Worm (Caenorhabditis elegans): ENCODE measurements around the gene F23A7.4.
"Not testable (repeated sequence)": the region's sequence is repeated elsewhere in the genome, so short reads cannot be mapped to it uniquely, and the experiment has no call there.

F23A7.4 gene

DNA sequence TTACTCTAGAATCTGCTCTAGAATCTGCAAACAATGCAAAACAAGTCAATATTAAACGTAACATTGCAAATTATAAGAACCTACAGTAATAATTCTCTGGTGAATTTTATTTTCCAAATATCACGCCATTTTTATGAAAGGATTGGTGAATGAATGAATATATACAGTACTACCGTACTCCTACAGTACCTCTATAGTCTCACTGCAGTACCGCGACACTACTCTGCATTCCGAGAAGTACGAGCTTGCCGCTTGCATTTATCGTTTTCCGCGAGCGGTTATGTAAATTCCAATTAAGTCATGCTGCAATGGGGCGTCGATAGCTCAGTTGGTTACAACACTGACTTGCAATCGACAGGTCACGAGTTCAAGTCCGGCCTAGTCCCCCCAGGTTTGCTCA lies at the start of gene F23A7.4:
F23A7.4 (plus strand) TSS at position 301 of the 400 bp plus-strand sequence.
- TF ChIP-seq mml-1, elt-3, egl-5 (tag; optimal IDR thresholded peaks at IDR 0.05): not testable (repeated sequence)

DNA sequence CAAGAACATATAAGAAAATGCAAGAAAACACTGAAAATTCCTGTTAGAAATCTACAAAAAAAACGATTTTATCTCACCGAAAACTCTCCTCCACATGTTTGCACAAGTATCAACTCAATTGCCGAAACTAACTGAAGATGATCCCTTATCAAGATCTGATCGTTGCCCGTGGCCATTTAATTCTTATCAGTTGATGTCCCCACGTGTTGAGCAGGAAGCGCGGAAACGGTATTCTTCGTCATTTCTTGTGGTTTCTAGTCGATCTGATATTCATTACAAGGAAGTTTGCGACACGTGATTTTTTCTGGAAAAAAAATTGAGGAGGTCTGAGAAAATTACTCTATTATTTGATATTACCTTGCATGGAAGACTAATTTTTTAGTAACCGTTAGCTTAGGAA lies 49.0 kb upstream of the F23A7.4 start, which contains the start of gene F09C8.1:
F09C8.1 (minus strand) TSS at position 123 of the 400 bp plus-strand sequence.
- TF ChIP-seq ztf-11 (tag; optimal IDR thresholded peaks at IDR 0.05), result no peak
- TF ChIP-seq jun-1 (tag; optimal IDR thresholded peaks at IDR 0.05), result peak; percentile 64
- peak; percentile 16 for TF ChIP-seq pha-4 (tag; optimal IDR thresholded peaks at IDR 0.05)
- TF ChIP-seq sea-2 (GFP tag; optimal IDR thresholded peaks at IDR 0.05), result no peak
- no peak for TF ChIP-seq elt-3 (tag; optimal IDR thresholded peaks at IDR 0.05)
- peak; percentile 84 for TF ChIP-seq elt-2 (tag; optimal IDR thresholded peaks at IDR 0.05)
- peak; percentile 64 for TF ChIP-seq pqm-1 (tag; optimal IDR thresholded peaks at IDR 0.05)
- no peak for TF ChIP-seq lsy-12 (tag; optimal IDR thresholded peaks at IDR 0.05)
- TF ChIP-seq nhr-76 (tag; optimal IDR thresholded peaks at IDR 0.05), result no peak
- no peak for TF ChIP-seq fos-1 (tag; optimal IDR thresholded peaks at IDR 0.05)

DNA sequence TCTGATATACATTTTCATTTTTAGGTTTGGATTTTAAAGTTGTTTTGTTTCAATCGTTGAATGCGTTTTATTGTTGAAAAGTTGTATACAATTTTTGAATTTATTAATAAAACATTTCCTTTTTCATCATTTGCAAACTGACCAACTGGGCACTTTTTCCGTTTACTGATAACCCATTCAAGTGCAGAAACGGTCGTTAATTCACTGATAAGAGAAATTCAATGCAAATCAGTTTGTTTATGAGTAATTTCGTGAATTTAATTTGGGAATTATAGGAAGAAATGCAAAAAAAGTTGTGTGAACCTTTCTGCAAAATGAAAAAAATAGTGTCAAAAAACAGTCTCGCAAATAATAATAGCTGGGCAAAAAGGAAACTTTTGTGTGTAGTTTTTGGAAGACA lies 45.9 kb upstream of the F23A7.4 start:
- TF ChIP-seq pha-4 (tag; optimal IDR thresholded peaks at IDR 0.05) (peak; percentile 39), pqm-1 (tag; optimal IDR thresholded peaks at IDR 0.05) (peak; percentile 68), nhr-77 (tag; optimal IDR thresholded peaks at IDR 0.05) (no peak), fos-1 (tag; optimal IDR thresholded peaks at IDR 0.05) (no peak), nhr-237 (tag; optimal IDR thresholded peaks at IDR 0.05) (no peak), elt-2 (tag; optimal IDR thresholded peaks at IDR 0.05) (peak; percentile 73)

DNA sequence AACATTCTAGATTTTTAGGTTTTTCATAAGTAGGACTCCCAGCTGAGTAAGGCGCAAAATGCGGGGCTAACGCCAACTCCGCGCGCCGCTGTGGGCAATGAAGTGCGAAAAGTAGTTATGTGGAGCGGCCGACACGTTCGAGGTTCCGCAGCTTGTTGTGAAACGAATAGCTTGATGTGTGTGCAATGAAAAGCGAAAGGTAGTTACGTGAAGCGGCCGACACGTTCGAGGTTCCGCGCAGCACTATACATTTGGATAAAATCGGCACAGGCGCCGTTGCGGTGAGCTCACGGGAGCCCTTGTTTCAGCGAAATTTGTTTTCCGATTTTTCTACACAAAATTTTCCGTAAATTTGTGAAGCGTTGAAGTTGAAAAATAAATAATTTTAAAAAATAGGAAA lies 45.4 kb upstream of the F23A7.4 start:
- TF ChIP-seq nfya-1 (tag; optimal IDR thresholded peaks at IDR 0.05; ENCODE audit: insufficient read depth), result no peak
- no peak for TF ChIP-seq aly-2 (tag; optimal IDR thresholded peaks at IDR 0.05)
- no peak for TF ChIP-seq zag-1 (tag; optimal IDR thresholded peaks at IDR 0.05)
- no peak for TF ChIP-seq skn-1 (tag; optimal IDR thresholded peaks at IDR 0.05)
- TF ChIP-seq ceh-9 (tag; optimal IDR thresholded peaks at IDR 0.05), result no peak
- no peak for TF ChIP-seq nhr-76 (tag; optimal IDR thresholded peaks at IDR 0.05)
- TF ChIP-seq mdl-1 (tag; optimal IDR thresholded peaks at IDR 0.05), result no peak
- no peak for TF ChIP-seq nhr-12 (tag; optimal IDR thresholded peaks at IDR 0.05)
- TF ChIP-seq jun-1 (tag; optimal IDR thresholded peaks at IDR 0.05), result no peak

DNA sequence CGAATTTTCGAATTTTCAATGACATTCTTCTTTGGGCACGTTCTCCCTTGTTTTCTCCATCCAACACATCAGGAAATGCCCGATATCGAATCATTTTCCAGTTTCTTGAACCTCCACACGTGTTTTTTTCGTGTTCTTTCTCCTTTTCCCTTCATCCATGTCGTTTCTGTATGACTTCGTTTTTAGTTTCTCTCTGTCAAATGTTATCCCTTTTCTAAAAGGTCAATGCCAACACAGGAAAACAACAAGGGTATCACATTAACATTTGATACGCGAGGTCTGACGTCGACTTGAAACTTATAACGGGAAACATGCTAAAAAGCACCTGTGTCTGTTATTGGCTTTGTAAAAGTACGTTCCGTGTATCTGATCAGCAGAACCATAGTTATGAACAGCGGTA lies 39.5 kb upstream of the F23A7.4 start:
- no peak for TF ChIP-seq hmg-11 (tag; optimal IDR thresholded peaks at IDR 0.05)
- no peak for TF ChIP-seq snpc-4 (tag; optimal IDR thresholded peaks at IDR 0.05)
- no peak for TF ChIP-seq unc-62 (GFP tag; optimal IDR thresholded peaks at IDR 0.05)
- TF ChIP-seq daf-12 (tag; optimal IDR thresholded peaks at IDR 0.05), result no peak

DNA sequence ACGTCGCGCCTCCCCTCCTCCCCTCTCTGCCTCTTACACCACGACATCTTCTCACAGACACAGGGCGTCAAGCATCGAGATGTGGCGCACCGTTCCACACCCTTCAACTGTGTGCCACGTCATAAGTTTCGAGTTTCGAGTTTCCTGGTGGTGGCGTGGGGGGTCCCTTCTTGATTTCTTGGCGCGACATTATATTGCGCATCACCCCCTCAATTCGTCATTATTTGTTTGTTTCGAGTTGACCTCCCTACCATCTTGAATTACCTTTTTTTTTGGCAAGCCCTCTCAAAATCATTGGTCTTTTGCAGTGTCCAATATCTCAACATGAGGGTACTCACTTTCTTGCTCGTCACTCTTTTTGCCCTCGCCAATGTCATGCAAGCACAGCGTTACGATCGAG lies 28.3 kb upstream of the F23A7.4 start, which contains the start of gene nlp-67:
nlp-67 (plus strand) TSS at position 301 of the 400 bp plus-strand sequence.
- TF ChIP-seq jun-1 (tag; optimal IDR thresholded peaks at IDR 0.05) (no peak), pqm-1 (tag; optimal IDR thresholded peaks at IDR 0.05) (no peak), nhr-43 (tag; optimal IDR thresholded peaks at IDR 0.05; ENCODE audit: poor library complexity, severe bottlenecking) (no peak), fos-1 (tag; optimal IDR thresholded peaks at IDR 0.05) (no peak), nhr-23 (tag; optimal IDR thresholded peaks at IDR 0.05) (no peak), nhr-11 (tag; optimal IDR thresholded peaks at IDR 0.05) (no peak), fkh-10 (GFP tag; optimal IDR thresholded peaks at IDR 0.05) (no peak), nhr-67 (tag; optimal IDR thresholded peaks at IDR 0.05) (no peak), ceh-28 (tag; optimal IDR thresholded peaks at IDR 0.05) (no peak), snpc-4 (tag; optimal IDR thresholded peaks at IDR 0.05) (no peak), pha-4 (tag; optimal IDR thresholded peaks at IDR 0.05) (no peak), egl-5 (tag; optimal IDR thresholded peaks at IDR 0.05) (no peak), skn-1 (tag; optimal IDR thresholded peaks at IDR 0.05) (no peak), nhr-77 (tag; optimal IDR thresholded peaks at IDR 0.05) (no peak), R02D3.7 (tag; optimal IDR thresholded peaks at IDR 0.05) (no peak)

All from whole organism, L3 larva.